Worm (Caenorhabditis elegans) whole organism, young adult: Measurements from ENCODE around the gene cyh-1.

ENCODE experiments used
- B0035.1 ChIP-seq: sonication (generic microtip); optimal IDR thresholded peaks from 2 replicates; lab custom pipeline; 2016; ENCODE audit warnings: missing genetic modification characterization, mild to moderate bottlenecking, missing compliant biosample characterization, missing genotype, missing genetic modification reagents
- B0261.1 ChIP-seq: sonication (generic microtip); optimal IDR thresholded peaks from 2 replicates; lab custom pipeline; 2016; ENCODE audit warnings: mild to moderate bottlenecking, missing genetic modification characterization, moderate library complexity, missing compliant biosample characterization
- B0336.3 ChIP-seq: fragments of 200-800 bp; sonication (Bioruptor generic); IDR thresholded peaks from 2 replicates; pipeline ENCODE4 v1.3.6; 2022; ENCODE audit warnings: missing genetic modification characterization, missing compliant biosample characterization
- D2030.7 ChIP-seq: fragments of 200-800 bp; sonication (Bioruptor generic); IDR thresholded peaks from 2 replicates; pipeline ENCODE4 v1.3.6; 2022; ENCODE audit warnings: missing genetic modification reagents, missing genetic modification characterization, missing compliant biosample characterization
- F22D6.2 ChIP-seq: sonication (generic microtip); optimal IDR thresholded peaks from 2 replicates; lab custom pipeline; 2016; ENCODE audit warnings: mild to moderate bottlenecking, missing genetic modification characterization, missing compliant biosample characterization
- F23B12.7 ChIP-seq: sonication (generic microtip); optimal IDR thresholded peaks from 2 replicates; lab custom pipeline; 2017; ENCODE audit warnings: missing genetic modification characterization, mild to moderate bottlenecking, missing compliant biosample characterization, antibody characterized with exemption, moderate library complexity; ENCODE audit not compliant: insufficient read depth
- F33H1.4 ChIP-seq: fragments of 200-800 bp; sonication (Bioruptor generic); IDR thresholded peaks from 2 replicates; pipeline ENCODE4 v1.3.6; 2022; ENCODE audit warnings: missing genetic modification reagents, missing genetic modification characterization, missing compliant biosample characterization
- Y67H2A.10 ChIP-seq: fragments of 200-800 bp; sonication (Bioruptor generic); conservative IDR thresholded peaks from 2 replicates; pipeline ENCODE4 v1.3.6; 2022; ENCODE audit warnings: missing genetic modification reagents, missing genetic modification characterization, missing compliant biosample characterization
- Y95B8A.8 ChIP-seq: fragments of 200-800 bp; sonication (Bioruptor generic); IDR thresholded peaks from 2 replicates; pipeline ENCODE4 v1.3.6; 2022; ENCODE audit warnings: missing genetic modification reagents, missing genetic modification characterization, missing compliant biosample characterization
- aptf-3 ChIP-seq: fragments of 200-800 bp; sonication (Bioruptor generic); IDR thresholded peaks from 2 replicates; pipeline ENCODE4 v1.3.6; 2022; ENCODE audit warnings: missing genetic modification characterization, missing compliant biosample characterization
- attf-5 ChIP-seq: fragments of 200-800 bp; sonication (Bioruptor generic); optimal IDR thresholded peaks from 2 replicates; lab custom pipeline; 2018; ENCODE audit warnings: mild to moderate bottlenecking, missing genetic modification characterization, missing compliant biosample characterization
- cebp-1 ChIP-seq, 2 experiments: fragments of 200-800 bp in 1 of 2; sonication (Bioruptor generic) in 1 of 2; sonication (generic microtip) in 1 of 2; IDR thresholded peaks in 1 of 2; optimal IDR thresholded peaks in 1 of 2; 2 replicates each; pipeline versions ENCODE4 v1.3.6 to Lab custom; 2017 to 2022; ENCODE audit warnings: missing compliant biosample characterization in 2 of 2, missing genetic modification characterization in 2 of 2, mild to moderate bottlenecking in 1 of 2, missing genetic modification reagents in 1 of 2, moderate library complexity in 1 of 2
- ceh-40 ChIP-seq: fragments of 200-800 bp; sonication (Bioruptor generic); IDR thresholded peaks from 2 replicates; pipeline ENCODE4 v1.3.6; 2022; ENCODE audit warnings: missing genetic modification characterization, missing compliant biosample characterization
- ceh-91 ChIP-seq: fragments of 200-800 bp; sonication (Bioruptor generic); IDR thresholded peaks from 2 replicates; pipeline ENCODE4 v1.3.6; 2022; ENCODE audit warnings: missing genetic modification reagents, missing genetic modification characterization, missing compliant biosample characterization
- die-1 ChIP-seq: sonication (generic microtip); optimal IDR thresholded peaks from 2 replicates; lab custom pipeline; 2016; ENCODE audit warnings: missing genotype, mild to moderate bottlenecking, missing genetic modification characterization, missing compliant biosample characterization
- dox-1 ChIP-seq: fragments of 200-800 bp; sonication (Bioruptor generic); IDR thresholded peaks from 2 replicates; pipeline ENCODE4 v1.3.6; 2022; ENCODE audit warnings: missing genetic modification reagents, missing genetic modification characterization, missing compliant biosample characterization
- efl-1 ChIP-seq: fragments of 150-350 bp; optimal IDR thresholded peaks from 2 replicates; lab custom pipeline; 2014; ENCODE audit warnings: missing biosample characterization, missing genetic modification reagents, missing genetic modification characterization
- hmg-1.2 ChIP-seq: fragments of 200-800 bp; sonication (Bioruptor generic); IDR thresholded peaks from 2 replicates; pipeline ENCODE4 v1.3.6; 2022; ENCODE audit warnings: missing genetic modification reagents, missing genetic modification characterization, missing compliant biosample characterization
- lag-1 ChIP-seq: fragments of 200-800 bp; sonication (Bioruptor generic); IDR thresholded peaks from 2 replicates; pipeline ENCODE4 v1.3.6; 2022; ENCODE audit warnings: missing genetic modification reagents, missing genetic modification characterization, missing compliant biosample characterization
- let-526 ChIP-seq: fragments of 200-800 bp; sonication (Bioruptor generic); IDR thresholded peaks from 2 replicates; pipeline ENCODE4 v1.3.6; 2022; ENCODE audit warnings: missing genetic modification reagents, missing genetic modification characterization, missing compliant biosample characterization
- let-607 ChIP-seq, 2 experiments: fragments of 200-800 bp in 1 of 2; sonication (Bioruptor generic) in 1 of 2; sonication (generic microtip) in 1 of 2; optimal IDR thresholded peaks; 2 replicates each; lab custom pipeline; 2016 to 2018; ENCODE audit warnings: mild to moderate bottlenecking in 2 of 2, missing compliant biosample characterization in 2 of 2, missing genetic modification characterization in 2 of 2, moderate library complexity in 2 of 2, missing genotype in 1 of 2
- lin-35 ChIP-seq, 3 experiments: fragments of 150-350 bp in 2 of 3; sonication (generic microtip) in 1 of 3; optimal IDR thresholded peaks; 2 replicates each; lab custom pipeline; 2014 to 2018; ENCODE audit warnings: missing biosample characterization in 3 of 3, missing genetic modification characterization in 3 of 3, missing genetic modification reagents in 3 of 3
- lin-40 ChIP-seq: sonication (generic microtip); optimal IDR thresholded peaks from 2 replicates; lab custom pipeline; 2016; ENCODE audit warnings: missing genetic modification characterization, mild to moderate bottlenecking, missing compliant biosample characterization, missing genotype, missing genetic modification reagents
- lin-54 ChIP-seq: fragments of 200-800 bp; sonication (Bioruptor generic); optimal IDR thresholded peaks from 2 replicates; lab custom pipeline; 2018; ENCODE audit warnings: mild to moderate bottlenecking, missing genetic modification characterization, missing compliant biosample characterization
- lsl-1 ChIP-seq: fragments of 200-800 bp; sonication (Bioruptor generic); optimal IDR thresholded peaks from 2 replicates; lab custom pipeline; 2018; ENCODE audit warnings: mild to moderate bottlenecking, missing genetic modification characterization, moderate library complexity, missing compliant biosample characterization
- madf-3 ChIP-seq: fragments of 200-800 bp; sonication (Bioruptor generic); IDR thresholded peaks from 2 replicates; pipeline ENCODE4 v1.3.6; 2022; ENCODE audit warnings: missing genetic modification reagents, missing genetic modification characterization, missing compliant biosample characterization
- madf-6 ChIP-seq: fragments of 200-800 bp; sonication (Bioruptor generic); IDR thresholded peaks from 2 replicates; pipeline ENCODE4 v1.3.6; 2022; ENCODE audit warnings: missing genetic modification reagents, missing genetic modification characterization, missing compliant biosample characterization
- madf-8 ChIP-seq: fragments of 200-800 bp; sonication (Bioruptor generic); conservative IDR thresholded peaks from 2 replicates; pipeline ENCODE4 v1.3.6; 2022; ENCODE audit warnings: missing genetic modification reagents, missing genetic modification characterization, missing compliant biosample characterization
- mcd-1 ChIP-seq: fragments of 200-800 bp; sonication (Bioruptor generic); IDR thresholded peaks from 2 replicates; pipeline ENCODE4 v1.3.6; 2022; ENCODE audit warnings: missing genetic modification reagents, missing genetic modification characterization, missing compliant biosample characterization
- nfya-1 ChIP-seq: sonication (generic microtip); optimal IDR thresholded peaks from 2 replicates; lab custom pipeline; 2017; ENCODE audit warnings: antibody characterized with exemption, missing compliant biosample characterization, missing genetic modification characterization, borderline replicate concordance; ENCODE audit not compliant: insufficient read depth
- nhr-120 ChIP-seq: fragments of 200-800 bp; sonication (Bioruptor generic); IDR thresholded peaks from 2 replicates; pipeline ENCODE4 v1.3.6; 2022; ENCODE audit warnings: missing genetic modification characterization, missing compliant biosample characterization
- pbrm-1 ChIP-seq: fragments of 200-800 bp; sonication (Bioruptor generic); IDR thresholded peaks from 2 replicates; pipeline ENCODE4 v1.3.6; 2022; ENCODE audit warnings: missing genetic modification reagents, missing genetic modification characterization, missing compliant biosample characterization
- rcor-1 ChIP-seq: fragments of 200-800 bp; sonication (Bioruptor generic); IDR thresholded peaks from 2 replicates; pipeline ENCODE4 v1.3.6; 2022; ENCODE audit warnings: missing genetic modification reagents, missing genetic modification characterization, missing compliant biosample characterization
- snpc-3.4 ChIP-seq: sonication (generic microtip); optimal IDR thresholded peaks from 2 replicates; lab custom pipeline; 2017; ENCODE audit warnings: missing genetic modification characterization, mild to moderate bottlenecking, missing compliant biosample characterization, antibody characterized with exemption, moderate library complexity, missing genotype, missing genetic modification reagents
- snpc-4 ChIP-seq, 5 experiments: fragments of 150-350 bp in 1 of 5; sonication (generic microtip) in 4 of 5; optimal IDR thresholded peaks; 2 replicates each; lab custom pipeline; 2014 to 2018; ENCODE audit warnings: missing genetic modification characterization in 5 of 5, missing biosample characterization in 3 of 5, antibody characterized with exemption in 2 of 5, mild to moderate bottlenecking in 2 of 5, missing compliant biosample characterization in 2 of 5, missing genotype in 2 of 5, moderate library complexity in 2 of 5, missing genetic modification reagents in 1 of 5
- somi-1 ChIP-seq: fragments of 200-800 bp; sonication (Bioruptor generic); optimal IDR thresholded peaks from 2 replicates; lab custom pipeline; 2018; ENCODE audit warnings: mild to moderate bottlenecking, missing genetic modification characterization, missing compliant biosample characterization
- sptf-2 ChIP-seq: fragments of 200-800 bp; sonication (Bioruptor generic); optimal IDR thresholded peaks from 2 replicates; lab custom pipeline; 2018; ENCODE audit warnings: mild to moderate bottlenecking, missing genetic modification characterization, missing compliant biosample characterization
- tbp1 ChIP-seq: fragments of 200-800 bp; sonication (Bioruptor generic); optimal IDR thresholded peaks from 2 replicates; lab custom pipeline; 2018; ENCODE audit warnings: mild to moderate bottlenecking, missing genetic modification characterization, missing compliant biosample characterization
- xnd-1 ChIP-seq: sonication (generic microtip); optimal IDR thresholded peaks from 2 replicates; lab custom pipeline; 2016; ENCODE audit warnings: missing genotype, missing genetic modification reagents, missing genetic modification characterization, missing compliant biosample characterization
- ztf-26 ChIP-seq: sonication (generic microtip); optimal IDR thresholded peaks from 2 replicates; lab custom pipeline; 2017; ENCODE audit warnings: missing genetic modification characterization, missing compliant biosample characterization
- ztf-28 ChIP-seq: fragments of 200-800 bp; sonication (Bioruptor generic); IDR thresholded peaks from 2 replicates; pipeline ENCODE4 v1.3.6; 2022; ENCODE audit warnings: missing genetic modification reagents, missing genetic modification characterization, missing compliant biosample characterization
- ztf-6 ChIP-seq: fragments of 200-800 bp; sonication (Bioruptor generic); IDR thresholded peaks from 2 replicates; pipeline ENCODE4 v1.3.6; 2022; ENCODE audit warnings: missing genetic modification reagents, missing genetic modification characterization, missing compliant biosample characterization

Gene cyh-1

DNA sequence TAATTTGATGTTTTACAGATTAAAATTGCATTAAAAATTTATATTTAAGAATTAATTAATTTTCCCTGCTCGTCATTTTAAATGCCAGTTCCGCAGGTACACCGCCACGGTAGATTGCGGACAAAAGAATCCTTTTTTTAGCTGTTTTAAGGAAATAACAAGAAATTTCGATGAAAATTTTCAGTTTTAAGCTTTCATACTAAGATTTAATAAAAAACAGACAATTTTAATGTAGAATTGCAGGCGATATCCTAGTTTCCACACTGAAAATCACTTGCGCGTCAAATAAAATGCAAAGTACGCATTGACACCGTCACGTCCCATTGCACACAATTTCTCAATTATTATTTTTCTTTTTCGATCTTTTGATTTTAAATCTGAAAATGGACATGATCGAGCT is 48.6 kb downstream of the cyh-1 start, which contains the start of gene dnc-3:
dnc-3 (plus strand) TSS at position 272 of the 400 bp plus-strand sequence.
- TF ChIP-seq efl-1 (GFP tag; lab: Kevin White, UChicago) (peak; percentile 24), hmg-1.2 (GFP tag; lab: Robert Waterston, UW) (peak; percentile 23; the same call in 1 of the 2 replicates), F22D6.2 (no peak), somi-1 (no peak), tbp1 (GFP tag; lab: Kevin White, UChicago) (peak; percentile 20), nfya-1 (tag; lab: Kevin White, UChicago) (no peak), snpc-3.4 (tag; lab: Kevin White, UChicago) (no peak), aptf-3 (GFP tag; lab: Robert Waterston, UW) (no peak), madf-8 (GFP tag; lab: Robert Waterston, UW) (peak; percentile 53), let-607 (tag; optimal IDR thresholded peaks at IDR 0.05; lab: Kevin White, UChicago) (peak in 1 of 2 experiments; percentile 61), lin-54 (peak; percentile 42), madf-6 (GFP tag; lab: Robert Waterston, UW) (peak; percentile 73; the same call in 1 of the 2 replicates), snpc-4 (GFP tag; optimal IDR thresholded peaks at IDR 0.05; lab: Kevin White, UChicago) (no peak), snpc-4 (tag; optimal IDR thresholded peaks at IDR 0.05; lab: Kevin White, UChicago) (peak in 1 of 4 experiments; percentile 45), dox-1 (GFP tag; lab: Robert Waterston, UW) (0 out of 2 replicates have a peak, but pooled peaks have one; percentile 9), xnd-1 (peak; percentile 66), lin-40 (tag; lab: Kevin White, UChicago) (peak; percentile 78), attf-5 (peak; percentile 45), ztf-26 (tag; lab: Kevin White, UChicago) (peak; percentile 37), B0336.3 (GFP tag; lab: Robert Waterston, UW) (peak; percentile 64; the same call in 1 of the 2 replicates), B0035.1 (tag; lab: Kevin White, UChicago) (no peak), die-1 (tag; lab: Kevin White, UChicago) (no peak), pbrm-1 (GFP tag; lab: Robert Waterston, UW) (0 out of 2 replicates have a peak, but pooled peaks have one; percentile 22), cebp-1 (GFP tag; IDR thresholded peaks at IDR 0.05; lab: Robert Waterston, UW) (0 out of 2 replicates have a peak, but pooled peaks have one; percentile 20), cebp-1 (tag; optimal IDR thresholded peaks at IDR 0.05; lab: Kevin White, UChicago) (peak; percentile 79), mcd-1 (GFP tag; lab: Robert Waterston, UW) (peak; percentile 61), ceh-91 (GFP tag; lab: Robert Waterston, UW) (peak; percentile 62; the same call in 1 of the 2 replicates), lsl-1 (GFP tag; lab: Kevin White, UChicago) (peak; percentile 61), lag-1 (GFP tag; lab: Robert Waterston, UW) (no peak), B0261.1 (peak; percentile 20), F23B12.7 (no peak), rcor-1 (GFP tag; lab: Robert Waterston, UW) (no peak), F33H1.4 (GFP tag; lab: Robert Waterston, UW) (peak; percentile 50; the same call in 1 of the 2 replicates), lin-35 (GFP tag; optimal IDR thresholded peaks at IDR 0.05; lab: Kevin White, UChicago) (peak in 1 of 3 experiments; percentile 31)

DNA sequence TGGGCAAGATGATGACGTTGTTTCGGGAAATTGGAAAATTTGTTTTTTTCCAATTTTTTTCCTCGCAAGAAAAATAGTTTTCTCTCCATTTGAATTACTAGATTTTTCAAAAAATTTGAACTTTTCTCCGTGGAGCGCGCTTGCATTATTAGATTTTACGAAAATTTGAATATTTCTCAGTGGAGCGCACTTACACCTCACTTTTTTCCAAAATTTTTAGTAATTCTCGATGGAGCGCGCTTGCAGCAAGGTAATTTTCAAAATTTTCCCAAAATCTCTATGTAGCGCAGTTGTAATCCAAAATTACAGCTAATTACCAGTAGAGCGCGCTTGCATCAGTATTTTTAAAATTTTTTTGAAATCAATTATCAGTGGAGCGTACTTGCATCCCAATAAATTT is 49.9 kb downstream of the cyh-1 start:
- TF ChIP-seq lin-54 (peak; percentile 56), xnd-1 (peak; percentile 55), madf-3 (GFP tag; lab: Robert Waterston, UW) (no peak), ceh-40 (GFP tag; lab: Robert Waterston, UW) (no peak), Y95B8A.8 (GFP tag; lab: Robert Waterston, UW) (no peak), ztf-6 (GFP tag; lab: Robert Waterston, UW) (no peak), let-526 (GFP tag; lab: Robert Waterston, UW) (no peak), mcd-1 (GFP tag; lab: Robert Waterston, UW) (peak; percentile 75), lsl-1 (GFP tag; lab: Kevin White, UChicago) (peak; percentile 11), sptf-2 (GFP tag; lab: Kevin White, UChicago) (no peak), F33H1.4 (GFP tag; lab: Robert Waterston, UW) (0 out of 2 replicates have a peak, but pooled peaks have one; percentile 14), madf-6 (GFP tag; lab: Robert Waterston, UW) (peak; percentile 49), ztf-28 (no peak), nhr-120 (GFP tag; lab: Robert Waterston, UW) (no peak), efl-1 (GFP tag; lab: Kevin White, UChicago) (no peak), Y67H2A.10 (GFP tag; lab: Robert Waterston, UW) (no peak), D2030.7 (GFP tag; lab: Robert Waterston, UW) (0 out of 2 replicates have a peak, but pooled peaks have one; percentile 11)
